Worm (Caenorhabditis elegans) whole organism, L4/young adult: Measurements from ENCODE around the gene ceh-36.

Experiments
- W03F9.2 ChIP-seq: fragments of 150-350 bp; optimal IDR thresholded peaks from 2 replicates; lab custom pipeline; 2014; ENCODE audit warnings: missing biosample characterization, missing genetic modification characterization
- dao-5 ChIP-seq: sonication (generic microtip); optimal IDR thresholded peaks from 2 replicates; lab custom pipeline; 2016; ENCODE audit warnings: missing genotype, missing genetic modification characterization, moderate library complexity, missing compliant biosample characterization
- him-1 ChIP-seq: sonication (generic microtip); optimal IDR thresholded peaks from 2 replicates; lab custom pipeline; 2016; ENCODE audit warnings: missing genotype, missing genetic modification reagents, missing genetic modification characterization, missing compliant biosample characterization

ce11 chrX:14134883-14135282, 51.5 kb downstream of the ceh-36 start:
- peak; percentile 23 for TF ChIP-seq W03F9.2 (tag; lab: Kevin White, UChicago)
- TF ChIP-seq him-1, result no peak
- TF ChIP-seq dao-5 (tag; lab: Kevin White, UChicago), result no peak
